Worm (Caenorhabditis elegans): Measurements from ENCODE around the gene C44H4.4.

C44H4.4 gene

DNA sequence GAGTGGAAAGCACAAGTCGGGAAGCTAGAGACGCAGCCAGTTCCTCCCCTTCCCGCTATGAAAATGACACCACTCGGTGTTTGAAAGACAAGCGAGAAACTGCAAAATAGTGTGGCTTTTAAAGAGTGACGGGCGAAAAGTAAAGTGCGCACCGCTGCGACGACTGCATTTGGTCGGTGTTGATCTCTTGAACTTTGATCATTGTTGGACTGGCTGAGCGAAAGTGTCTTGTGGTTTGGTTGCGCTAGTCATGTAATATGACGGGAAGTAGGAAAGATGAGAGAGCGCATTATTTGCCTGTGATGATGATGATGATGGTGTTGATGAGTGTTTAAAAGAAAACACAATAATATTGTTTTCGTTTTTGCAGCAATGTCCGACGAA lies 28.6 kb downstream of the C44H4.4 start (continued):
- TF ChIP-seq alr-1 (tag; optimal IDR thresholded peaks at IDR 0.05; ENCODE audit: borderline replicate concordance), result no peak
- peak; percentile 0 for TF ChIP-seq vab-15 (tag; optimal IDR thresholded peaks at IDR 0.05)
- TF ChIP-seq ama-1 (optimal IDR thresholded peaks at IDR 0.05), result peak; percentile 40
- peak; percentile 49 for TF ChIP-seq sup-37 (GFP tag; optimal IDR thresholded peaks at IDR 0.05)
- no peak for TF ChIP-seq hlh-4 (tag; optimal IDR thresholded peaks at IDR 0.05)
- no peak for TF ChIP-seq dsc-1 (tag; optimal IDR thresholded peaks at IDR 0.05)
- no peak for TF ChIP-seq unc-98 (GFP tag; IDR thresholded peaks at IDR 0.05)
- peak; percentile 65 for TF ChIP-seq isw-1 (GFP tag; IDR thresholded peaks at IDR 0.05)
- TF ChIP-seq nhr-77 (tag; optimal IDR thresholded peaks at IDR 0.05), result peak; percentile 95
- TF ChIP-seq irx-1 (tag; optimal IDR thresholded peaks at IDR 0.05), result peak; percentile 84
- peak; percentile 96 for TF ChIP-seq fkh-8 (tag; optimal IDR thresholded peaks at IDR 0.05)
- TF ChIP-seq lin-14 (GFP tag; optimal IDR thresholded peaks at IDR 0.05), result peak; percentile 98
- peak; percentile 85 for TF ChIP-seq unc-130 (tag; optimal IDR thresholded peaks at IDR 0.05)
- TF ChIP-seq grh-1 (GFP tag; IDR thresholded peaks at IDR 0.05), result peak; percentile 66
- peak; percentile 84 for TF ChIP-seq fkh-10 (GFP tag; optimal IDR thresholded peaks at IDR 0.05)
- no peak for TF ChIP-seq ceh-8 (GFP tag; optimal IDR thresholded peaks at IDR 0.05)
- no peak for TF ChIP-seq pag-3 (tag; optimal IDR thresholded peaks at IDR 0.05; ENCODE audit: borderline replicate concordance, insufficient read depth)
- peak in 4 of 6 experiments; percentile 55 to 88 (median 85) for TF ChIP-seq elt-3 (tag; optimal IDR thresholded peaks at IDR 0.05)
- peak; percentile 86 for TF ChIP-seq nhr-19 (GFP tag; conservative IDR thresholded peaks at IDR 0.05)
- peak; percentile 99 for TF ChIP-seq nhr-71 (tag; optimal IDR thresholded peaks at IDR 0.05)
- TF ChIP-seq C34B4.2 (tag; optimal IDR thresholded peaks at IDR 0.05), result no peak

ce11 chrX:14559519-14560296 lies 29.2 kb downstream of the C44H4.4 start:
- no peak for TF ChIP-seq lin-39 (tag; optimal IDR thresholded peaks at IDR 0.05)
- TF ChIP-seq ztf-4 (tag; optimal IDR thresholded peaks at IDR 0.05), result no peak
- TF ChIP-seq ceh-8 (GFP tag; optimal IDR thresholded peaks at IDR 0.05), result no peak
- TF ChIP-seq nhr-84 (tag; optimal IDR thresholded peaks at IDR 0.05), result no peak
- no peak for TF ChIP-seq C34B4.2 (tag; optimal IDR thresholded peaks at IDR 0.05)
- TF ChIP-seq egl-13 (tag; optimal IDR thresholded peaks at IDR 0.05), result no peak
- TF ChIP-seq zag-1 (tag; optimal IDR thresholded peaks at IDR 0.05), result no peak
- TF ChIP-seq nhr-85 (tag), result no peak
- no peak for TF ChIP-seq lir-3 (tag; optimal IDR thresholded peaks at IDR 0.05; ENCODE audit: poor library complexity)
- TF ChIP-seq unc-98 (GFP tag; IDR thresholded peaks at IDR 0.05), result 0 out of 2 replicates have a peak, but pooled peaks have one; percentile 20
- no peak for TF ChIP-seq ceh-90 (tag; optimal IDR thresholded peaks at IDR 0.05)
- TF ChIP-seq nhr-71 (tag; optimal IDR thresholded peaks at IDR 0.05), result no peak
- TF ChIP-seq skn-1 (tag; optimal IDR thresholded peaks at IDR 0.05), result no peak
- no peak for TF ChIP-seq lsy-2 (tag; optimal IDR thresholded peaks at IDR 0.05)
- no peak for TF ChIP-seq elt-2 (tag; optimal IDR thresholded peaks at IDR 0.05)
- TF ChIP-seq pax-3 (tag; optimal IDR thresholded peaks at IDR 0.05), result no peak
- no peak for TF ChIP-seq irx-1 (tag; optimal IDR thresholded peaks at IDR 0.05)
- TF ChIP-seq egl-27 (tag; optimal IDR thresholded peaks at IDR 0.05), result peak in 1 of 2 experiments; percentile 5
- TF ChIP-seq mef-2 (tag; optimal IDR thresholded peaks at IDR 0.05), result no peak
- TF ChIP-seq nhr-90 (tag; optimal IDR thresholded peaks at IDR 0.05; ENCODE audit: poor library complexity), result no peak
- TF ChIP-seq sptf-1 (tag; optimal IDR thresholded peaks at IDR 0.05), result no peak
- no peak for TF ChIP-seq nhr-77 (tag; optimal IDR thresholded peaks at IDR 0.05)
- no peak for TF ChIP-seq ets-5 (GFP tag; IDR thresholded peaks at IDR 0.05)
- TF ChIP-seq rnt-1 (tag; optimal IDR thresholded peaks at IDR 0.05), result peak; percentile 66
- TF ChIP-seq ama-1 (optimal IDR thresholded peaks at IDR 0.05), result no peak
- no peak for TF ChIP-seq unc-86 (tag; optimal IDR thresholded peaks at IDR 0.05)
- TF ChIP-seq nhr-237 (tag; optimal IDR thresholded peaks at IDR 0.05), result no peak
- no peak for TF ChIP-seq ceh-88 (GFP tag; IDR thresholded peaks at IDR 0.05)
- no peak for TF ChIP-seq lin-14 (GFP tag; optimal IDR thresholded peaks at IDR 0.05)
- no peak for TF ChIP-seq fkh-10 (GFP tag; optimal IDR thresholded peaks at IDR 0.05)
- TF ChIP-seq sup-37 (GFP tag; optimal IDR thresholded peaks at IDR 0.05), result no peak
- no peak for TF ChIP-seq lin-13 (GFP tag; optimal IDR thresholded peaks at IDR 0.05)
- no peak for TF ChIP-seq ces-1 (GFP tag; optimal IDR thresholded peaks at IDR 0.05)
- no peak for TF ChIP-seq unc-130 (tag; optimal IDR thresholded peaks at IDR 0.05)
- no peak for TF ChIP-seq aha-1 (tag; optimal IDR thresholded peaks at IDR 0.05)
- no peak for TF ChIP-seq vab-15 (tag; optimal IDR thresholded peaks at IDR 0.05)
- TF ChIP-seq xbp-1 (tag; optimal IDR thresholded peaks at IDR 0.05), result no peak
- TF ChIP-seq grh-1 (GFP tag; IDR thresholded peaks at IDR 0.05), result 0 out of 2 replicates have a peak, but pooled peaks have one; percentile 15
- no peak for TF ChIP-seq blmp-1 (tag; optimal IDR thresholded peaks at IDR 0.05)
- TF ChIP-seq unc-62 (GFP tag; optimal IDR thresholded peaks at IDR 0.05), result no peak
